Fruit fly (Drosophila melanogaster): Measurements from ENCODE around the gene Cp190.

Gene Cp190

dm6 chr3R:15250454-15250853, 24.6 kb downstream of the Cp190 start:
- TF ChIP-seq svp (GFP tag) (peak; percentile 72), Eip93F (GFP tag; optimal IDR thresholded peaks at IDR 0.05) (no peak), Sox102F (GFP tag; optimal IDR thresholded peaks at IDR 0.05) (no peak), OdsH (GFP tag; optimal IDR thresholded peaks at IDR 0.05) (no peak), vri (GFP tag; optimal IDR thresholded peaks at IDR 0.05) (no peak), ss (GFP tag; optimal IDR thresholded peaks at IDR 0.05) (no peak), cyc (GFP tag; optimal IDR thresholded peaks at IDR 0.05) (peak; percentile 30), CG8119 (GFP tag; IDR thresholded peaks at IDR 0.05) (peak; percentile 69), CG16779 (tag; optimal IDR thresholded peaks at IDR 0.05) (no peak), Eip78C (GFP tag) (peak; percentile 74), CG6163 (GFP tag; IDR thresholded peaks at IDR 0.05) (peak; percentile 80), Hr4 (GFP tag; optimal IDR thresholded peaks at IDR 0.05) (peak; percentile 56), CG4318 (GFP tag; optimal IDR thresholded peaks at IDR 0.05) (peak; percentile 36), acj6 (GFP tag; optimal IDR thresholded peaks at IDR 0.05) (peak; percentile 49), Gug (GFP tag; IDR thresholded peaks at IDR 0.05) (peak; percentile 58), Smox (GFP tag; optimal IDR thresholded peaks at IDR 0.05) (peak; percentile 45), CG31627 (GFP tag; optimal IDR thresholded peaks at IDR 0.05) (peak; percentile 3), achi (GFP tag; optimal IDR thresholded peaks at IDR 0.05) (peak; percentile 72), eg (GFP tag; IDR thresholded peaks at IDR 0.05) (peak; percentile 74; the same call in 1 of the 3 replicates), spab (GFP tag; optimal IDR thresholded peaks at IDR 0.05) (no peak), CG15336 (GFP tag; IDR thresholded peaks at IDR 0.05) (peak; percentile 76), CG10631 (GFP tag; optimal IDR thresholded peaks at IDR 0.05) (peak; percentile 66), Hr39 (GFP tag; optimal IDR thresholded peaks at IDR 0.05) (peak; percentile 21), Eip75B (GFP tag; optimal IDR thresholded peaks at IDR 0.05) (peak; percentile 50), CG8632 (GFP tag; optimal IDR thresholded peaks at IDR 0.05) (peak; percentile 45), lz (GFP tag; optimal IDR thresholded peaks at IDR 0.05) (peak; percentile 51), CG6792 (GFP tag; optimal IDR thresholded peaks at IDR 0.05) (peak; percentile 46), CG32006 (GFP tag; optimal IDR thresholded peaks at IDR 0.05) (peak; percentile 73), fd59A (GFP tag; optimal IDR thresholded peaks at IDR 0.05) (peak; percentile 40), CG11294 (GFP tag; IDR thresholded peaks at IDR 0.05) (peak; percentile 65; the same call in 1 of the 2 replicates), topi (GFP tag; optimal IDR thresholded peaks at IDR 0.05) (peak; percentile 48)

DNA sequence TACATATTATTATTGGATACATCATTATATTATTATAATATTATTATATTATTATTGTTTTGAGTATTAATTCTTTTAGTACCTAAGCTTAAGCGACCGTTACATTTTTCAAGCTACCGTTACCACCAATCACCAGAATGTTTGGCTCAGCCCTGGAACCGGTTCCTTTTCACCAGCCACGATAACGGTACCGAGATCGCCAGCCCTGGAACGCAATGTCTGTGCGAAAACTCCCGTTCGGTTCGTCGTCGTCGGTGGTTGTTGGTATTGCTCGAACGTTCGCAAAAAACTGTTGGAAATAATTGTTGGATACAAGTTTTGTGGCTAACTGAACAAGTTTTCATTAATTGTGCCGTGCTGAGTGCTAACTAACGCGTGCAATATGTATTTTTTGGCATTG, 25.3 kb downstream of the Cp190 start, which contains the start of gene CG42404:
Gene CG42404 (plus strand): TSS at position 360 of the 400 bp plus-strand sequence.
- TF ChIP-seq svp (GFP tag) (peak; percentile 2), CG6163 (GFP tag; IDR thresholded peaks at IDR 0.05) (no peak)

- TF ChIP-seq dac (GFP tag; optimal IDR thresholded peaks at IDR 0.05) = no peak
- TF ChIP-seq eg (GFP tag; IDR thresholded peaks at IDR 0.05) = no peak
- TF ChIP-seq CG15336 (GFP tag; IDR thresholded peaks at IDR 0.05) = no peak
- TF ChIP-seq CG3919 (GFP tag; optimal IDR thresholded peaks at IDR 0.05) = no peak
- no peak for TF ChIP-seq ss (GFP tag; optimal IDR thresholded peaks at IDR 0.05)
- no peak for TF ChIP-seq lz (GFP tag; optimal IDR thresholded peaks at IDR 0.05)
- TF ChIP-seq Hr38 (GFP tag; optimal IDR thresholded peaks at IDR 0.05) = no peak
- TF ChIP-seq dsx (GFP tag; optimal IDR thresholded peaks at IDR 0.05; ENCODE audit: poor library complexity, severe bottlenecking) = no peak
- TF ChIP-seq achi (GFP tag; optimal IDR thresholded peaks at IDR 0.05) = no peak
- no peak for TF ChIP-seq acj6 (GFP tag; optimal IDR thresholded peaks at IDR 0.05)
- no peak for TF ChIP-seq fkh (GFP tag; optimal IDR thresholded peaks at IDR 0.05)
- TF ChIP-seq CG6792 (GFP tag; optimal IDR thresholded peaks at IDR 0.05) = no peak
Measured at dm6 chr3R:15249037-15249436, 26.0 kb downstream of the Cp190 start, which contains the start of gene Amt. Amt (minus strand) TSS chr3R:15249137.

DNA sequence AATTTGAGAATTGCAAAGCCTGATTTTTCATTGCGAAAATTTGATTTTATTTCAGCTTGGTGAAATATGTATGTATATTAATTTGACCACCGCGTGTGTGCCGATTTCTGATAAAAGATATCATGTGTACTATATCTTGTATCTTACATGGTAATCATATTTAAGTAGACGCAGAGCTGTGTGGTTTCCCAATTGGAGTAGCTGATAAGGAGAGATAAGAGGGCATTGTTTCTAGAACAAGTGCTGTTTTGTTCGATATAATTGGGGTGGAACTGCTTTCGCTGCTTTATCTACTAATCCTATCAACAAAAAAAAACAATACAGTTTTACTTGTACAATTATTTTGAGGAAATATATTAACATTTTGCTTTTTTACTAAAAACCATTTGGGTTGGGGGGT, 28.4 kb downstream of the Cp190 start:
- TF ChIP-seq esn (GFP tag; optimal IDR thresholded peaks at IDR 0.05) (peak; percentile 2), Ets96B (tag; optimal IDR thresholded peaks at IDR 0.05) (no peak), CG11762 (GFP tag; optimal IDR thresholded peaks at IDR 0.05; ENCODE audit: insufficient read depth) (no peak), Eip78C (GFP tag) (peak; percentile 45), Sox102F (GFP tag; optimal IDR thresholded peaks at IDR 0.05) (peak; percentile 2), Met (GFP tag; optimal IDR thresholded peaks at IDR 0.05) (peak; percentile 13)

All from whole organism, prepupa.